Fruit fly (Drosophila melanogaster): ENCODE measurements around the gene jus.
A peak's percentile ranks its signal among the peaks of the same experiment; 100 is the strongest.

Gene jus

dm6 chr3R:29207012-29207656 is 12.3 kb upstream of the jus start (continued):
- TF ChIP-seq ss (GFP tag; optimal IDR thresholded peaks at IDR 0.05): peak; percentile 91 to 92
- peak; percentile 88 for TF ChIP-seq CG11902 (GFP tag; optimal IDR thresholded peaks at IDR 0.05)
- peak; percentile 58 for TF ChIP-seq Ets21C (GFP tag; optimal IDR thresholded peaks at IDR 0.05)
- peak; percentile 86 for TF ChIP-seq Met (GFP tag; optimal IDR thresholded peaks at IDR 0.05)
- peak; percentile 91 for TF ChIP-seq CG6808 (GFP tag; optimal IDR thresholded peaks at IDR 0.05)
- TF ChIP-seq OdsH (GFP tag; optimal IDR thresholded peaks at IDR 0.05): peak; percentile 91
- peak; percentile 69 for TF ChIP-seq CG8319 (GFP tag; optimal IDR thresholded peaks at IDR 0.05)
- TF ChIP-seq Sox102F (GFP tag; optimal IDR thresholded peaks at IDR 0.05): peak; percentile 83
- peak; percentile 56 to 88 for TF ChIP-seq salr (GFP tag; optimal IDR thresholded peaks at IDR 0.05)
- TF ChIP-seq Hr39 (GFP tag; optimal IDR thresholded peaks at IDR 0.05): peak; percentile 82
- TF ChIP-seq Blimp-1 (GFP tag; optimal IDR thresholded peaks at IDR 0.05): peak; percentile 67
- TF ChIP-seq Sox14 (GFP tag; optimal IDR thresholded peaks at IDR 0.05): peak; percentile 83
- peak; percentile 72 for TF ChIP-seq vri (GFP tag; optimal IDR thresholded peaks at IDR 0.05)
- TF ChIP-seq achi (GFP tag; optimal IDR thresholded peaks at IDR 0.05): peak; percentile 87
- TF ChIP-seq net (GFP tag; optimal IDR thresholded peaks at IDR 0.05): peak; percentile 84
- peak; percentile 81 for TF ChIP-seq Smox (GFP tag; optimal IDR thresholded peaks at IDR 0.05)
- TF ChIP-seq Eip75B (GFP tag; optimal IDR thresholded peaks at IDR 0.05): peak; percentile 77
- peak; percentile 91 for TF ChIP-seq CG3919 (GFP tag; optimal IDR thresholded peaks at IDR 0.05)
- TF ChIP-seq CG8632 (GFP tag; optimal IDR thresholded peaks at IDR 0.05): peak; percentile 84
- TF ChIP-seq acj6 (GFP tag; optimal IDR thresholded peaks at IDR 0.05): peak; percentile 89
- peak; percentile 92 for TF ChIP-seq CG32006 (GFP tag; optimal IDR thresholded peaks at IDR 0.05)
- peak; percentile 91 for TF ChIP-seq dsx (GFP tag; optimal IDR thresholded peaks at IDR 0.05; ENCODE audit: poor library complexity, severe bottlenecking)
- peak; percentile 44 for TF ChIP-seq Lpt (GFP tag; optimal IDR thresholded peaks at IDR 0.05)
- peak; percentile 90 for TF ChIP-seq CG10631 (GFP tag; optimal IDR thresholded peaks at IDR 0.05)
- peak; percentile 94 for TF ChIP-seq CG10669 (GFP tag; optimal IDR thresholded peaks at IDR 0.05)
- peak; percentile 91 for TF ChIP-seq CG15336 (GFP tag; IDR thresholded peaks at IDR 0.05)

dm6 chr3R:29206198-29207011 is 11.6 kb upstream of the jus start:
- TF ChIP-seq CG8319 (GFP tag; optimal IDR thresholded peaks at IDR 0.05) (no peak), topi (GFP tag; optimal IDR thresholded peaks at IDR 0.05) (no peak), salr (GFP tag; optimal IDR thresholded peaks at IDR 0.05) (peak in 1 of 2 experiments; percentile 3), CG6854 (GFP tag; optimal IDR thresholded peaks at IDR 0.05) (no peak), ss (GFP tag; optimal IDR thresholded peaks at IDR 0.05) (peak in 1 of 2 experiments; percentile 23), CG32006 (GFP tag; optimal IDR thresholded peaks at IDR 0.05) (peak; percentile 22), CG6792 (GFP tag; optimal IDR thresholded peaks at IDR 0.05) (no peak), CG15336 (GFP tag; IDR thresholded peaks at IDR 0.05) (no peak), Hr39 (GFP tag; optimal IDR thresholded peaks at IDR 0.05) (no peak), CG6163 (GFP tag; IDR thresholded peaks at IDR 0.05) (0 out of 3 replicates have a peak, but pooled peaks have one; percentile 5), dsx (GFP tag; optimal IDR thresholded peaks at IDR 0.05; ENCODE audit: poor library complexity, severe bottlenecking) (peak; percentile 47), fd85E (GFP tag; optimal IDR thresholded peaks at IDR 0.05) (no peak), Eip78C (GFP tag) (peak; percentile 64), vri (GFP tag; optimal IDR thresholded peaks at IDR 0.05) (no peak), Sox15 (GFP tag; optimal IDR thresholded peaks at IDR 0.05) (no peak), CG4318 (GFP tag; optimal IDR thresholded peaks at IDR 0.05) (no peak), CG6808 (GFP tag; optimal IDR thresholded peaks at IDR 0.05) (peak; percentile 33), CG3919 (GFP tag; optimal IDR thresholded peaks at IDR 0.05) (no peak), CG31627 (GFP tag; optimal IDR thresholded peaks at IDR 0.05) (no peak), CG11762 (GFP tag; optimal IDR thresholded peaks at IDR 0.05; ENCODE audit: insufficient read depth) (no peak), Met (GFP tag; optimal IDR thresholded peaks at IDR 0.05) (no peak)

Data from whole organism, prepupa.